Worm (Caenorhabditis elegans): Measurements from ENCODE around the gene K08D9.6.

K08D9.6 gene

ce11 chrV:3273577-3274100, 38.9 kb upstream of the K08D9.6 start, which contains the start of gene T28A11.4:
Gene T28A11.4, plus strand, starts transcription at chrV:3274050.
- no peak for TF ChIP-seq lin-26 (GFP tag; IDR thresholded peaks at IDR 0.05)
- TF ChIP-seq unc-130 (GFP tag; optimal IDR thresholded peaks at IDR 0.05) = no peak
- no peak for TF ChIP-seq attf-6 (GFP tag; IDR thresholded peaks at IDR 0.05)
- no peak for TF ChIP-seq nhr-120 (GFP tag; IDR thresholded peaks at IDR 0.05)
- TF ChIP-seq pha-4 (tag; optimal IDR thresholded peaks at IDR 0.05) = no peak
- no peak for TF ChIP-seq snpc-3.4 (tag; optimal IDR thresholded peaks at IDR 0.05)
- no peak for TF ChIP-seq let-607 (tag; optimal IDR thresholded peaks at IDR 0.05)
- no peak for TF ChIP-seq F49E8.2 (tag; optimal IDR thresholded peaks at IDR 0.05; ENCODE audit: insufficient read depth)
- TF ChIP-seq zim-3 (tag; optimal IDR thresholded peaks at IDR 0.05) = no peak
- no peak for TF ChIP-seq Y53G8AR.9 (GFP tag; conservative IDR thresholded peaks at IDR 0.05)
- TF ChIP-seq F10E7.11 (tag; optimal IDR thresholded peaks at IDR 0.05) = no peak
- TF ChIP-seq madf-6 (GFP tag; IDR thresholded peaks at IDR 0.05) = no peak
- no peak for TF ChIP-seq C17E4.6 (GFP tag; IDR thresholded peaks at IDR 0.05)
- TF ChIP-seq nhr-80 (tag; optimal IDR thresholded peaks at IDR 0.05) = no peak
- no peak for TF ChIP-seq xnd-1 (tag; optimal IDR thresholded peaks at IDR 0.05)
- no peak for TF ChIP-seq tbx-9 (tag; optimal IDR thresholded peaks at IDR 0.05; ENCODE audit: borderline replicate concordance)
- no peak for TF ChIP-seq ztf-6 (GFP tag; IDR thresholded peaks at IDR 0.05)
- TF ChIP-seq mcd-1 (GFP tag; IDR thresholded peaks at IDR 0.05) = no peak
- no peak for TF ChIP-seq hrde-1 (tag; optimal IDR thresholded peaks at IDR 0.05; ENCODE audit: borderline replicate concordance)

- TF ChIP-seq lin-40 (tag; optimal IDR thresholded peaks at IDR 0.05) = no peak
- TF ChIP-seq dox-1 (GFP tag; IDR thresholded peaks at IDR 0.05) = no peak
Measured at ce11 chrV:3273156-3273555, 38.4 kb upstream of the K08D9.6 start, which contains the start of gene T28A11.20. Gene T28A11.20, minus strand, starts transcription at chrV:3273256.

ce11 chrV:3269407-3269806, 34.6 kb upstream of the K08D9.6 start, which contains the start of gene T28A11.19:
Gene T28A11.19, minus strand, starts transcription at chrV:3269514.
- TF ChIP-seq nfya-2 (GFP tag; IDR thresholded peaks at IDR 0.05) (no peak), F49E8.2 (tag; optimal IDR thresholded peaks at IDR 0.05; ENCODE audit: insufficient read depth) (no peak), madf-8 (GFP tag; conservative IDR thresholded peaks at IDR 0.05) (no peak), attf-5 (GFP tag; optimal IDR thresholded peaks at IDR 0.05) (no peak), Y79H2A.3 (GFP tag; conservative IDR thresholded peaks at IDR 0.05) (no peak), snpc-1.3 (tag; optimal IDR thresholded peaks at IDR 0.05; ENCODE audit: insufficient read depth) (no peak), ztf-18 (tag; optimal IDR thresholded peaks at IDR 0.05) (no peak), attf-3 (GFP tag; conservative IDR thresholded peaks at IDR 0.05) (no peak), Y53F4B.3 (GFP tag; IDR thresholded peaks at IDR 0.05) (no peak), chd-7 (tag; optimal IDR thresholded peaks at IDR 0.05) (no peak), bed-2 (GFP tag; IDR thresholded peaks at IDR 0.05) (no peak), F37B4.10 (GFP tag; IDR thresholded peaks at IDR 0.05) (no peak), let-607 (tag; optimal IDR thresholded peaks at IDR 0.05) (no peak), aptf-2 (GFP tag; conservative IDR thresholded peaks at IDR 0.05) (no peak), lir-1 (GFP tag; conservative IDR thresholded peaks at IDR 0.05) (no peak), akir-1 (GFP tag; optimal IDR thresholded peaks at IDR 0.05) (no peak), ceh-40 (GFP tag; IDR thresholded peaks at IDR 0.05) (no peak)
